Worm (Caenorhabditis elegans) whole organism, young adult: ENCODE results near the gene lig-1.

Source experiments
- B0261.1 ChIP-seq: sonication (generic microtip); optimal IDR thresholded peaks from 2 replicates; lab custom pipeline; 2016; ENCODE audit warnings: mild to moderate bottlenecking, missing genetic modification characterization, moderate library complexity, missing compliant biosample characterization
- T07F8.4 ChIP-seq: sonication (generic microtip); optimal IDR thresholded peaks from 2 replicates; lab custom pipeline; 2016; ENCODE audit warnings: mild to moderate bottlenecking, missing genetic modification characterization, moderate library complexity, missing compliant biosample characterization
- attf-6 ChIP-seq: fragments of 200-800 bp; sonication (Bioruptor generic); IDR thresholded peaks from 2 replicates; pipeline ENCODE4 v1.3.6; 2022; ENCODE audit warnings: missing genetic modification reagents, missing genetic modification characterization, missing compliant biosample characterization
- ccch-3 ChIP-seq: fragments of 200-800 bp; sonication (Bioruptor generic); optimal IDR thresholded peaks from 2 replicates; lab custom pipeline; 2018; ENCODE audit warnings: mild to moderate bottlenecking, missing genetic modification characterization, missing compliant biosample characterization
- cebp-2 ChIP-seq: fragments of 200-800 bp; sonication (Bioruptor generic); IDR thresholded peaks from 2 replicates; pipeline ENCODE4 v1.3.6; 2022; ENCODE audit warnings: missing genetic modification characterization, missing compliant biosample characterization
- hmg-1.2 ChIP-seq: fragments of 200-800 bp; sonication (Bioruptor generic); IDR thresholded peaks from 2 replicates; pipeline ENCODE4 v1.3.6; 2022; ENCODE audit warnings: missing genetic modification reagents, missing genetic modification characterization, missing compliant biosample characterization
- hmg-20 ChIP-seq: fragments of 200-800 bp; sonication (Bioruptor generic); IDR thresholded peaks from 2 replicates; pipeline ENCODE4 v1.3.6; 2022; ENCODE audit warnings: missing genetic modification reagents, missing genetic modification characterization, missing compliant biosample characterization
- madf-10 ChIP-seq: sonication (generic microtip); optimal IDR thresholded peaks from 2 replicates; lab custom pipeline; 2016; ENCODE audit warnings: mild to moderate bottlenecking, missing genetic modification characterization, missing compliant biosample characterization
- nfya-1 ChIP-seq: sonication (generic microtip); optimal IDR thresholded peaks from 2 replicates; lab custom pipeline; 2017; ENCODE audit warnings: antibody characterized with exemption, missing compliant biosample characterization, missing genetic modification characterization, borderline replicate concordance; ENCODE audit not compliant: insufficient read depth
- rcor-1 ChIP-seq: fragments of 200-800 bp; sonication (Bioruptor generic); IDR thresholded peaks from 2 replicates; pipeline ENCODE4 v1.3.6; 2022; ENCODE audit warnings: missing genetic modification reagents, missing genetic modification characterization, missing compliant biosample characterization
- unc-130 ChIP-seq: sonication (generic microtip); optimal IDR thresholded peaks from 2 replicates; lab custom pipeline; 2016; ENCODE audit warnings: missing genetic modification reagents, missing genetic modification characterization, missing compliant biosample characterization
- ztf-18 ChIP-seq: sonication (generic microtip); optimal IDR thresholded peaks from 2 replicates; lab custom pipeline; 2016; ENCODE audit warnings: missing genotype, mild to moderate bottlenecking, missing genetic modification characterization, missing compliant biosample characterization

ce11 chrV:10814333-10814732 lies 427 bp downstream of the lig-1 start:
- TF ChIP-seq rcor-1 (GFP tag; lab: Robert Waterston, UW), result no peak
- TF ChIP-seq T07F8.4 (tag; lab: Kevin White, UChicago), result no peak
- no peak for TF ChIP-seq nfya-1 (tag; lab: Kevin White, UChicago)
- no peak for TF ChIP-seq B0261.1
- no peak for TF ChIP-seq cebp-2
- no peak for TF ChIP-seq unc-130 (GFP tag; lab: Kevin White, UChicago)
- TF ChIP-seq hmg-1.2 (GFP tag; lab: Robert Waterston, UW), result no peak
- no peak for TF ChIP-seq madf-10 (tag; lab: Kevin White, UChicago)
- TF ChIP-seq ccch-3 (GFP tag; lab: Kevin White, UChicago), result no peak
- no peak for TF ChIP-seq ztf-18 (tag; lab: Kevin White, UChicago)
- no peak for TF ChIP-seq attf-6 (GFP tag; lab: Robert Waterston, UW)
- TF ChIP-seq hmg-20 (GFP tag; lab: Robert Waterston, UW), result no peak
